Fruit fly (Drosophila melanogaster): ENCODE results near the gene Ir62a.
A peak's percentile ranks its signal among the peaks of the same experiment; 100 is the strongest.

The Ir62a gene

DNA sequence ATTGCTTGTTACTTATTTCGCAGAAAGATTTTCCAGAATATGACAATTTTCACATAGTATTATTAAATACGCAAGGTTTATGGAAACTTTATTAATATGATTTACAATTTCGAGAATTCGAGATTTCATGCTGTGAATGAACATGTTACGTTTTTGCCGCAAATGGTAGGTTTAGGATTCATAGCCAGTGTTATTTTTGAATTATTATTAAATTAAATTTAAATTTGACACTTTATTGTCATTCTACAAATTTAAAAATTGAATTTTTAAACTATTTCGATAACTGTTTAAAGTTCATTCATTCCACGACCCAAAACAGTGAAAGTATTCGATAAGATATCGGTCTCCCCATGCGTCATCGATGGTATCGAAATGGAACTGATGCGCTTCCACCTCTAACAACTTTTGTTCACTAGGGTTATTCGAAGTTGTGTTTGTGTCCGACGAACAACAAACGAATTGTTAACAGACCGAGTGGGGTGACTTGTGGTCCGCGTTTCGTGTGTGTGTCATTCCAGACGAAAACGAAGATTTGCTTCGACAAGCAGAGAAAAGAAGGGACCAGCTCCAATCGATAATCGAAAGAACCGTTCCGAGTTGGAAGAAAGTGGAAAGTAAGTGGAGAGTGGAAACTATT, 14.8 kb upstream of the Ir62a start, which contains the start of the genes CG32313 and Pcyt1 (continued):
- TF ChIP-seq fu2 (GFP tag; optimal IDR thresholded peaks at IDR 0.05) (peak; percentile 11), CG30020 (tag; optimal IDR thresholded peaks at IDR 0.05) (peak; percentile 66), CG7987 (GFP tag; optimal IDR thresholded peaks at IDR 0.05) (peak; percentile 73), CG3407 (GFP tag; optimal IDR thresholded peaks at IDR 0.05) (no peak), Poxn (GFP tag; IDR thresholded peaks at IDR 0.05) (no peak), vvl (GFP tag; IDR thresholded peaks at IDR 0.05) (peak; percentile 35), CG8290 (GFP tag; optimal IDR thresholded peaks at IDR 0.05) (peak; percentile 44), CG8290 (tag; optimal IDR thresholded peaks at IDR 0.05) (peak in 1 of 2 experiments; percentile 72), CG9437 (GFP tag; optimal IDR thresholded peaks at IDR 0.05) (no peak), CG7928 (GFP tag; optimal IDR thresholded peaks at IDR 0.05) (no peak), gfzf (GFP tag; optimal IDR thresholded peaks at IDR 0.05) (peak; percentile 25), her (GFP tag; optimal IDR thresholded peaks at IDR 0.05) (peak; percentile 41), croc (GFP tag; conservative IDR thresholded peaks at IDR 0.05) (no peak), CG13624 (GFP tag; optimal IDR thresholded peaks at IDR 0.05) (no peak), Fer3 (tag; optimal IDR thresholded peaks at IDR 0.05) (no peak), CG12942 (GFP tag; optimal IDR thresholded peaks at IDR 0.05) (peak; percentile 17), Optix (GFP tag; IDR thresholded peaks at IDR 0.05) (no peak), stwl (tag; optimal IDR thresholded peaks at IDR 0.05) (peak; percentile 94), gcm (GFP tag; optimal IDR thresholded peaks at IDR 0.05) (peak; percentile 84), row (GFP tag; IDR thresholded peaks at IDR 0.05) (peak; percentile 42; the same call in 2 of the 3 replicates), NfI (GFP tag; optimal IDR thresholded peaks at IDR 0.05) (peak; percentile 20), CG12391 (tag; optimal IDR thresholded peaks at IDR 0.05) (peak; percentile 36), CG11093 (GFP tag; IDR thresholded peaks at IDR 0.05) (no peak), CG13296 (GFP tag; optimal IDR thresholded peaks at IDR 0.05) (peak; percentile 40), Rx (GFP tag; IDR thresholded peaks at IDR 0.05) (no peak), trem (tag; optimal IDR thresholded peaks at IDR 0.05) (peak; percentile 65), CG2202 (tag; optimal IDR thresholded peaks at IDR 0.05) (peak; percentile 5), CG34422 (GFP tag; IDR thresholded peaks at IDR 0.05) (peak; percentile 61; the same call in 2 of the 3 replicates), phol (tag; optimal IDR thresholded peaks at IDR 0.05) (peak; percentile 25), CG2712 (tag; optimal IDR thresholded peaks at IDR 0.05) (peak; percentile 39), CG5180 (GFP tag; optimal IDR thresholded peaks at IDR 0.05) (peak; percentile 27), en (GFP tag; optimal IDR thresholded peaks at IDR 0.05) (no peak), Fer1 (GFP tag; optimal IDR thresholded peaks at IDR 0.05) (peak; percentile 58), lilli (GFP tag; optimal IDR thresholded peaks at IDR 0.05) (peak; percentile 40), ash1 (GFP tag; optimal IDR thresholded peaks at IDR 0.05) (no peak), YL-1 (GFP tag; optimal IDR thresholded peaks at IDR 0.05) (peak; percentile 38), wdn (GFP tag; IDR thresholded peaks at IDR 0.05) (0 out of 2 replicates have a peak, but pooled peaks have one; percentile 27), bsh (GFP tag; optimal IDR thresholded peaks at IDR 0.05) (peak in 1 of 2 experiments; percentile 6), pzg (GFP tag; optimal IDR thresholded peaks at IDR 0.05) (peak; percentile 90), hkb (optimal IDR thresholded peaks at IDR 0.05) (no peak), hkb (GFP tag; IDR thresholded peaks at IDR 0.05) (0 out of 2 replicates have a peak, but pooled peaks have one; percentile 24), CG33213 (GFP tag; optimal IDR thresholded peaks at IDR 0.05) (peak; percentile 32), ap (GFP tag; IDR thresholded peaks at IDR 0.05) (no peak), tap (tag; optimal IDR thresholded peaks at IDR 0.05) (peak; percentile 49), Dll (GFP tag; IDR thresholded peaks at IDR 0.05; ENCODE audit: partially characterized antibody) (peak; percentile 85), tna (GFP tag; IDR thresholded peaks at IDR 0.05; ENCODE audit: partially characterized antibody) (peak; percentile 77), CG42726 (GFP tag; IDR thresholded peaks at IDR 0.05; ENCODE audit: partially characterized antibody) (peak; percentile 86), Jarid2 (GFP tag; optimal IDR thresholded peaks at IDR 0.05) (peak; percentile 68), CG3838 (GFP tag; optimal IDR thresholded peaks at IDR 0.05) (peak; percentile 94), ems (GFP tag; optimal IDR thresholded peaks at IDR 0.05) (peak; percentile 18)
